Worm (Caenorhabditis elegans) whole organism, L4/young adult: Measurements from ENCODE around the gene sams-3.

Experiments used
- W03F9.2 ChIP-seq: fragments of 150-350 bp; optimal IDR thresholded peaks from 2 replicates; lab custom pipeline; 2014; ENCODE audit warnings: missing biosample characterization, missing genetic modification characterization
- dao-5 ChIP-seq: sonication (generic microtip); optimal IDR thresholded peaks from 2 replicates; lab custom pipeline; 2016; ENCODE audit warnings: missing genotype, missing genetic modification characterization, moderate library complexity, missing compliant biosample characterization
- him-1 ChIP-seq: sonication (generic microtip); optimal IDR thresholded peaks from 2 replicates; lab custom pipeline; 2016; ENCODE audit warnings: missing genotype, missing genetic modification reagents, missing genetic modification characterization, missing compliant biosample characterization

DNA sequence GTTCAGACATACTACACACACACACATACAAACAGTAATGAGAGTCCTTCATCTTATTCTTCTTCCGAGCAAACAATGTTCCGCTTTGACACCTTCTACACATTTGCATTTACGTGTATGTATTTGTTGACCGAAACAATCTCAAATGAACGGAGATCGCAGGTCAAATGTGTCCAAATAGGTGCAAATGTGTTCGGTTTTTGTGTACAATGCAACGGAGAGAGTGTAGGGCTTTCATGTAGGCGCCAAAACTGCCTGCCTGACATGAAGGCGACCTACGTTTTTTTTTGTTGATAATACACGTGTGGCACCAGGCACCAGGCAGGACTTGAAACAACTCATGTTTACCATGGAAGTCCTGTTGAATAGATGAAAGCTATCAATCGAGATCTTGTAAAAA lies 8.5 kb downstream of the sams-3 start:
- TF ChIP-seq W03F9.2 (tag; lab: Kevin White, UChicago) (no peak), him-1 (tag; lab: Kevin White, UChicago) (no peak), dao-5 (tag; lab: Kevin White, UChicago) (no peak)
